7 worm cellular contexts compared by ENCODE assay signal in the genomic region with DNA sequence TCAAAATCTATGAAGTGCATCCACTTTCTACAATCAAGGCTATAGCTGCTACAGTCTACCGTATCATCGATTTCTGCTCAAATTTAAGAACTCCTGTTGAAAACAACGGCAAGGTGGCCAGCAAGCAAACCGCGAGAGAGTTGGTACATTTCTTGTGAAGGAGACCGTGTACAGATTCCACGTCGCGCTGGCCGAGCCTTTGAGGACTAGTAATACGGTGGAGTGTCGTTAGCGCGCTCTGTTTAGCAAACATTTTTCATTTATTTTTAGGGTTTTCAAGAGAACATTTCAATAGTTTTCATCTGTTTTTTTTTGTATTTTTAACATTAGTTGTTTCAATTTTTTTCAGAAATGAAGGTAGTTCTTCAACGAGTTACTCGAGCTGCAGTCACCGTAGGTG.
TF ChIP-seq lines count a peak whose summit lies in the region.

A gene (plus strand): TSS at position 350 of the 400 bp plus-strand sequence.

TF ChIP-seq in whole organism, L1 larva, 84 proteins besides CTCF, POLR2A, EP300 and RAD21 (continues in another document):
- no peak for TF ChIP-seq Y116A8C.19 (tag; optimal IDR thresholded peaks at IDR 0.05; lab: Kevin White, UChicago; ENCODE audit: borderline replicate concordance)
- TF ChIP-seq C34B4.2 (tag; optimal IDR thresholded peaks at IDR 0.05; lab: Kevin White, UChicago), result no peak
- TF ChIP-seq nhr-237 (tag; optimal IDR thresholded peaks at IDR 0.05; lab: Kevin White, UChicago), result no peak
- TF ChIP-seq snu-23 (GFP tag; optimal IDR thresholded peaks at IDR 0.05; lab: Kevin White, UChicago), result peak; percentile 43
- peak in 1 of 3 experiments; percentile 12 for TF ChIP-seq ceh-82 (tag; optimal IDR thresholded peaks at IDR 0.05; lab: Kevin White, UChicago)
- no peak for TF ChIP-seq unc-86 (tag; optimal IDR thresholded peaks at IDR 0.05; lab: Kevin White, UChicago)
- TF ChIP-seq swsn-7 (tag; optimal IDR thresholded peaks at IDR 0.05; lab: Kevin White, UChicago), result peak; percentile 1
- TF ChIP-seq ces-1 (GFP tag; optimal IDR thresholded peaks at IDR 0.05; lab: Kevin White, UChicago), result no peak
- no peak for TF ChIP-seq nhr-19 (GFP tag; conservative IDR thresholded peaks at IDR 0.05; lab: Robert Waterston, UW)
- TF ChIP-seq C04F5.9 (tag; optimal IDR thresholded peaks at IDR 0.05; lab: Kevin White, UChicago), result no peak
- TF ChIP-seq vab-15 (tag; optimal IDR thresholded peaks at IDR 0.05; lab: Kevin White, UChicago), result no peak
- TF ChIP-seq unc-130 (tag; optimal IDR thresholded peaks at IDR 0.05; lab: Kevin White, UChicago), result no peak

TF ChIP-seq in whole organism, L2 larva, 48 proteins besides CTCF, POLR2A, EP300 and RAD21 (continues in another document):
- TF ChIP-seq nhr-23 (tag; optimal IDR thresholded peaks at IDR 0.05; lab: Kevin White, UChicago) (no peak), nhr-237 (tag; optimal IDR thresholded peaks at IDR 0.05; lab: Kevin White, UChicago) (no peak), blmp-1 (tag; optimal IDR thresholded peaks at IDR 0.05; lab: Kevin White, UChicago; ENCODE audit: insufficient read depth) (no peak), ZK546.5 (tag; optimal IDR thresholded peaks at IDR 0.05; lab: Kevin White, UChicago) (no peak), egl-27 (tag; optimal IDR thresholded peaks at IDR 0.05; lab: Kevin White, UChicago) (no peak), lsy-2 (tag; optimal IDR thresholded peaks at IDR 0.05; lab: Kevin White, UChicago) (peak in 1 of 2 experiments; percentile 43), Y55F3AM.14 (GFP tag; optimal IDR thresholded peaks at IDR 0.05; lab: Kevin White, UChicago) (no peak), unc-55 (GFP tag; optimal IDR thresholded peaks at IDR 0.05; lab: Kevin White, UChicago) (peak; percentile 49), gmeb-1 (tag; optimal IDR thresholded peaks at IDR 0.05; lab: Kevin White, UChicago) (peak; percentile 23), mbf-1 (tag; optimal IDR thresholded peaks at IDR 0.05; lab: Kevin White, UChicago) (no peak), alr-1 (tag; optimal IDR thresholded peaks at IDR 0.05; lab: Kevin White, UChicago) (no peak), peb-1 (tag; optimal IDR thresholded peaks at IDR 0.05; lab: Kevin White, UChicago) (no peak), lin-39 (tag; optimal IDR thresholded peaks at IDR 0.05; lab: Kevin White, UChicago) (no peak)

TF ChIP-seq in whole organism, L3 larva, 47 proteins besides CTCF, POLR2A, EP300 and RAD21:
- TF ChIP-seq hmg-11 (tag; optimal IDR thresholded peaks at IDR 0.05; lab: Kevin White, UChicago), result peak; percentile 48
- peak; percentile 33 for TF ChIP-seq lin-15B (tag; optimal IDR thresholded peaks at IDR 0.05; lab: Kevin White, UChicago)
- peak; percentile 42 for TF ChIP-seq nfya-1 (tag; optimal IDR thresholded peaks at IDR 0.05; lab: Kevin White, UChicago; ENCODE audit: insufficient read depth)
- no peak for TF ChIP-seq fkh-10 (GFP tag; optimal IDR thresholded peaks at IDR 0.05; lab: Kevin White, UChicago)
- TF ChIP-seq egl-5 (tag; optimal IDR thresholded peaks at IDR 0.05; lab: Kevin White, UChicago), result no peak
- TF ChIP-seq unc-39 (tag; optimal IDR thresholded peaks at IDR 0.05; lab: Kevin White, UChicago), result no peak
- peak; percentile 60 for TF ChIP-seq pha-4 (tag; optimal IDR thresholded peaks at IDR 0.05; lab: Kevin White, UChicago)
- TF ChIP-seq mml-1 (tag; optimal IDR thresholded peaks at IDR 0.05; lab: Kevin White, UChicago), result no peak
- TF ChIP-seq nhr-23 (tag; optimal IDR thresholded peaks at IDR 0.05; lab: Kevin White, UChicago), result peak; percentile 12

TF ChIP-seq in whole organism, L4 larva, 104 proteins besides CTCF, POLR2A, EP300 and RAD21 (continues in another document):
- TF ChIP-seq lin-39 (tag; optimal IDR thresholded peaks at IDR 0.05; lab: Kevin White, UChicago), result no peak
- peak in 1 of 2 experiments; percentile 55 for TF ChIP-seq lsy-2 (tag; optimal IDR thresholded peaks at IDR 0.05; lab: Kevin White, UChicago)
- TF ChIP-seq cey-2 (tag; optimal IDR thresholded peaks at IDR 0.05; lab: Kevin White, UChicago; ENCODE audit: borderline replicate concordance, insufficient read depth), result no peak
- no peak for TF ChIP-seq ztf-7 (tag; optimal IDR thresholded peaks at IDR 0.05; lab: Kevin White, UChicago)
- TF ChIP-seq mes-2 (tag; optimal IDR thresholded peaks at IDR 0.05; lab: Kevin White, UChicago; ENCODE audit: poor library complexity, severe bottlenecking), result peak; percentile 85
- TF ChIP-seq set-16 (GFP tag; IDR thresholded peaks at IDR 0.05; lab: Robert Waterston, UW), result no peak
- TF ChIP-seq T20F7.1 (GFP tag; optimal IDR thresholded peaks at IDR 0.05; lab: Kevin White, UChicago), result peak; percentile 92
- peak; percentile 25 for TF ChIP-seq dpl-1 (GFP tag; optimal IDR thresholded peaks at IDR 0.05; lab: Kevin White, UChicago)
- TF ChIP-seq nhr-6 (tag; optimal IDR thresholded peaks at IDR 0.05; lab: Kevin White, UChicago), result peak; percentile 80
- no peak for TF ChIP-seq daf-16 (GFP tag; optimal IDR thresholded peaks at IDR 0.05; lab: Kevin White, UChicago)
- TF ChIP-seq daf-16 (tag; optimal IDR thresholded peaks at IDR 0.05; lab: Kevin White, UChicago), result peak; percentile 6
- peak in 1 of 2 experiments; percentile 8 for TF ChIP-seq hif-1 (tag; optimal IDR thresholded peaks at IDR 0.05; lab: Kevin White, UChicago)
- TF ChIP-seq nhr-237 (tag; optimal IDR thresholded peaks at IDR 0.05; lab: Kevin White, UChicago), result no peak

TF ChIP-seq in whole organism, late embryonic, 69 proteins besides CTCF, POLR2A, EP300 and RAD21:
- TF ChIP-seq ceh-31 (tag; optimal IDR thresholded peaks at IDR 0.05; lab: Kevin White, UChicago) (peak; percentile 4), ets-4 (tag; optimal IDR thresholded peaks at IDR 0.05; lab: Kevin White, UChicago) (peak; percentile 1), ceh-2 (tag; optimal IDR thresholded peaks at IDR 0.05; lab: Kevin White, UChicago) (peak; percentile 10), ceh-48 (tag; optimal IDR thresholded peaks at IDR 0.05; lab: Kevin White, UChicago) (no peak), T23F11.4 (GFP tag; optimal IDR thresholded peaks at IDR 0.05; lab: Kevin White, UChicago) (no peak)

TF ChIP-seq in whole organism, mixed stage, embryonic, 35 proteins besides CTCF, POLR2A, EP300 and RAD21:
- no peak for TF ChIP-seq nhr-2 (tag; optimal IDR thresholded peaks at IDR 0.05; lab: Kevin White, UChicago)
- TF ChIP-seq pha-4 (tag; optimal IDR thresholded peaks at IDR 0.05; lab: Kevin White, UChicago), result peak; percentile 8
- TF ChIP-seq ztf-11 (tag; optimal IDR thresholded peaks at IDR 0.05; lab: Kevin White, UChicago), result no peak
- TF ChIP-seq M03D4.4 (tag; optimal IDR thresholded peaks at IDR 0.05; lab: Kevin White, UChicago), result no peak
- no peak for TF ChIP-seq nhr-12 (tag; optimal IDR thresholded peaks at IDR 0.05; lab: Kevin White, UChicago)

TF ChIP-seq in whole organism, young adult, 124 proteins besides CTCF, POLR2A, EP300 and RAD21:
- TF ChIP-seq mcd-1 (GFP tag; IDR thresholded peaks at IDR 0.05; lab: Robert Waterston, UW) (0 out of 2 replicates have a peak, but pooled peaks have one; percentile 24), attf-3 (GFP tag; conservative IDR thresholded peaks at IDR 0.05; lab: Robert Waterston, UW) (peak; percentile 91), B0019.2 (GFP tag; conservative IDR thresholded peaks at IDR 0.05; lab: Robert Waterston, UW) (no peak), nfyb-1 (GFP tag; IDR thresholded peaks at IDR 0.05; lab: Robert Waterston, UW) (0 out of 2 replicates have a peak, but pooled peaks have one; percentile 22), let-607 (tag; optimal IDR thresholded peaks at IDR 0.05; lab: Kevin White, UChicago) (peak; percentile 61 to 62), tbx-9 (tag; optimal IDR thresholded peaks at IDR 0.05; lab: Kevin White, UChicago; ENCODE audit: borderline replicate concordance) (no peak), F37B4.10 (GFP tag; IDR thresholded peaks at IDR 0.05; lab: Robert Waterston, UW) (no peak), lir-1 (GFP tag; conservative IDR thresholded peaks at IDR 0.05; lab: Robert Waterston, UW) (no peak), K12H6.12 (tag; optimal IDR thresholded peaks at IDR 0.05; lab: Kevin White, UChicago) (no peak), snpc-4 (GFP tag; optimal IDR thresholded peaks at IDR 0.05; lab: Kevin White, UChicago) (no peak), snpc-4 (tag; optimal IDR thresholded peaks at IDR 0.05; lab: Kevin White, UChicago) (no peak), madf-6 (GFP tag; IDR thresholded peaks at IDR 0.05; lab: Robert Waterston, UW) (no peak)
